Worm (Caenorhabditis elegans) whole organism, L4 larva: ENCODE data around the gene egl-21.

ENCODE experiments used
- D1046.2 ChIP-seq: fragments of 200-800 bp; sonication (Bioruptor generic); IDR thresholded peaks from 2 replicates; pipeline ENCODE4 v1.3.6; 2022; ENCODE audit warnings: missing genetic modification characterization, missing compliant biosample characterization
- F37D6.2 ChIP-seq: sonication (generic microtip); optimal IDR thresholded peaks from 2 replicates; lab custom pipeline; 2016; ENCODE audit warnings: mild to moderate bottlenecking, missing genetic modification characterization, missing compliant biosample characterization
- R02D3.7 ChIP-seq: fragments of 150-350 bp; sonication (generic microtip); optimal IDR thresholded peaks from 3 replicates; lab custom pipeline; 2014; ENCODE audit warnings: missing biosample characterization, missing genetic modification characterization
- T20F7.1 ChIP-seq: fragments of 200-800 bp; sonication (Bioruptor generic); optimal IDR thresholded peaks from 2 replicates; lab custom pipeline; 2018; ENCODE audit warnings: mild to moderate bottlenecking, missing genetic modification characterization, missing compliant biosample characterization
- T26A8.4 ChIP-seq: fragments of 200-800 bp; sonication (Bioruptor generic); IDR thresholded peaks from 2 replicates; pipeline ENCODE4 v1.3.6; 2022; ENCODE audit warnings: missing genetic modification characterization, missing compliant biosample characterization
- Y105C5A.15 ChIP-seq: fragments of 200-800 bp; sonication (Bioruptor generic); IDR thresholded peaks from 2 replicates; pipeline ENCODE4 v1.3.6; 2022; ENCODE audit warnings: missing genetic modification characterization, missing compliant biosample characterization
- aha-1 ChIP-seq: fragments of 150-350 bp; peaks from one replicate; lab custom pipeline; 2014; ENCODE audit warnings: missing biosample characterization, missing genetic modification characterization
- ama-1 ChIP-seq: fragments of 150-350 bp; optimal IDR thresholded peaks from 2 replicates; lab custom pipeline; 2014; ENCODE audit warnings: inconsistent platforms, mixed read lengths
- ceh-62 ChIP-seq: sonication (generic microtip); optimal IDR thresholded peaks from 2 replicates; lab custom pipeline; 2017; ENCODE audit warnings: missing biosample characterization, missing genetic modification characterization
- ceh-82 ChIP-seq: sonication (generic microtip); optimal IDR thresholded peaks from 2 replicates; lab custom pipeline; 2017; ENCODE audit warnings: missing biosample characterization, missing genetic modification characterization
- ces-1 ChIP-seq: fragments of 150-350 bp; sonication (generic microtip); optimal IDR thresholded peaks from 4 replicates; lab custom pipeline; 2014; ENCODE audit warnings: missing biosample characterization, missing genetic modification reagents, missing genetic modification characterization
- cey-2 ChIP-seq: sonication (generic microtip); optimal IDR thresholded peaks from 3 replicates; lab custom pipeline; 2017; ENCODE audit warnings: missing genetic modification characterization, mild to moderate bottlenecking, missing compliant biosample characterization, antibody characterized with exemption, borderline replicate concordance; ENCODE audit not compliant: insufficient read depth
- ctbp-1 ChIP-seq: fragments of 200-800 bp; sonication (Bioruptor generic); IDR thresholded peaks from 2 replicates; pipeline ENCODE4 v1.3.6; 2022; ENCODE audit warnings: missing genetic modification reagents, missing genetic modification characterization, missing compliant biosample characterization
- dmd-6 ChIP-seq: fragments of 200-800 bp; sonication (Bioruptor generic); IDR thresholded peaks from 2 replicates; pipeline ENCODE4 v1.3.6; 2022; ENCODE audit warnings: missing genetic modification reagents, missing genetic modification characterization, missing compliant biosample characterization
- duxl-1 ChIP-seq: sonication (generic microtip); optimal IDR thresholded peaks from 2 replicates; lab custom pipeline; 2016; ENCODE audit warnings: mild to moderate bottlenecking, missing genetic modification characterization, moderate library complexity, missing compliant biosample characterization; ENCODE audit not compliant: poor library complexity
- dve-1 ChIP-seq: sonication (generic microtip); optimal IDR thresholded peaks from 2 replicates; lab custom pipeline; 2017; ENCODE audit warnings: antibody characterized with exemption, mild to moderate bottlenecking, missing genetic modification characterization, missing compliant biosample characterization; ENCODE audit not compliant: insufficient read depth
- egl-27 ChIP-seq: sonication (generic microtip); optimal IDR thresholded peaks from 3 replicates; lab custom pipeline; 2017; ENCODE audit warnings: missing biosample characterization, missing genetic modification reagents, missing genetic modification characterization
- egl-43 ChIP-seq: fragments of 200-800 bp; sonication (Bioruptor generic); IDR thresholded peaks from 2 replicates; pipeline ENCODE4 v1.3.6; 2022; ENCODE audit warnings: missing genetic modification reagents, missing genetic modification characterization, missing compliant biosample characterization
- fkh-10 ChIP-seq: fragments of 150-350 bp; optimal IDR thresholded peaks from 2 replicates; lab custom pipeline; 2014; ENCODE audit warnings: missing biosample characterization, missing genetic modification reagents, missing genetic modification characterization
- hif-1 ChIP-seq, 2 experiments: sonication (generic microtip); optimal IDR thresholded peaks; 2 replicates each; lab custom pipeline; 2016 to 2017; ENCODE audit warnings: missing compliant biosample characterization in 2 of 2, missing genetic modification characterization in 2 of 2, missing genetic modification reagents in 2 of 2, missing genotype in 2 of 2, mild to moderate bottlenecking in 1 of 2
- hlh-30 ChIP-seq: sonication (generic microtip); optimal IDR thresholded peaks from 2 replicates; lab custom pipeline; 2017; ENCODE audit warnings: antibody characterized with exemption, mild to moderate bottlenecking, missing genetic modification characterization, missing compliant biosample characterization; ENCODE audit not compliant: insufficient read depth
- hmg-1.1 ChIP-seq: fragments of 200-800 bp; sonication (Bioruptor generic); IDR thresholded peaks from 2 replicates; pipeline ENCODE4 v1.3.6; 2022; ENCODE audit warnings: missing genetic modification reagents, missing genetic modification characterization, missing compliant biosample characterization
- lin-13 ChIP-seq: fragments of 150-350 bp; optimal IDR thresholded peaks from 2 replicates; lab custom pipeline; 2014; ENCODE audit warnings: missing biosample characterization, missing genetic modification reagents, missing genetic modification characterization
- lin-38 ChIP-seq: fragments of 200-800 bp; sonication (Bioruptor generic); IDR thresholded peaks from 2 replicates; pipeline ENCODE4 v1.3.6; 2022; ENCODE audit warnings: missing genetic modification reagents, missing genetic modification characterization, missing compliant biosample characterization
- lsy-2 ChIP-seq, 2 experiments: fragments of 150-350 bp in 1 of 2; sonication (generic microtip) in 1 of 2; optimal IDR thresholded peaks; 2 replicates each; lab custom pipeline; 2014 to 2017; ENCODE audit warnings: missing biosample characterization in 2 of 2, missing genetic modification characterization in 2 of 2
- mdt-29 ChIP-seq: fragments of 200-800 bp; sonication (Bioruptor generic); IDR thresholded peaks from 2 replicates; pipeline ENCODE4 v1.3.6; 2022; ENCODE audit warnings: missing genetic modification reagents, missing genetic modification characterization, missing compliant biosample characterization
- mep-1 ChIP-seq: fragments of 150-350 bp; sonication (generic microtip); optimal IDR thresholded peaks from 3 replicates; lab custom pipeline; 2014; ENCODE audit warnings: missing biosample characterization, missing genetic modification characterization
- nhr-111 ChIP-seq: fragments of 200-800 bp; sonication (Bioruptor generic); optimal IDR thresholded peaks from 2 replicates; lab custom pipeline; 2018; ENCODE audit warnings: mild to moderate bottlenecking, missing genetic modification characterization, missing compliant biosample characterization
- nhr-237 ChIP-seq: sonication (generic microtip); optimal IDR thresholded peaks from 2 replicates; lab custom pipeline; 2017; ENCODE audit warnings: missing biosample characterization, missing genetic modification characterization
- nhr-41 ChIP-seq: fragments of 200-800 bp; sonication (Bioruptor generic); IDR thresholded peaks from 2 replicates; pipeline ENCODE4 v1.3.6; 2022; ENCODE audit warnings: missing genetic modification reagents, missing genetic modification characterization, missing compliant biosample characterization
- nhr-48 ChIP-seq: sonication (generic microtip); optimal IDR thresholded peaks from 2 replicates; lab custom pipeline; 2016; ENCODE audit warnings: mild to moderate bottlenecking, missing genetic modification characterization, missing compliant biosample characterization
- nhr-76 ChIP-seq: fragments of 150-350 bp; optimal IDR thresholded peaks from 2 replicates; lab custom pipeline; 2014; ENCODE audit warnings: missing biosample characterization, missing genetic modification characterization
- pha-4 ChIP-seq, 2 experiments: fragments of 150-350 bp in 1 of 2; fragments of 200-800 bp in 1 of 2; sonication (Bioruptor generic) in 1 of 2; IDR thresholded peaks in 1 of 2; optimal IDR thresholded peaks in 1 of 2; 2 replicates each; pipeline versions ENCODE4 v1.3.6 to Lab custom; 2014 to 2022; ENCODE audit warnings: missing genetic modification characterization in 2 of 2, missing genetic modification reagents in 2 of 2, missing biosample characterization in 1 of 2, missing compliant biosample characterization in 1 of 2
- pqm-1 ChIP-seq: sonication (generic microtip); optimal IDR thresholded peaks from 2 replicates; lab custom pipeline; 2017; ENCODE audit warnings: missing biosample characterization, missing genetic modification characterization
- rbr-2 ChIP-seq: sonication (generic microtip); optimal IDR thresholded peaks from 2 replicates; lab custom pipeline; 2016; ENCODE audit warnings: missing genotype, missing genetic modification characterization, missing compliant biosample characterization
- saeg-2 ChIP-seq: fragments of 200-800 bp; sonication (Bioruptor generic); IDR thresholded peaks from 2 replicates; pipeline ENCODE4 v1.3.6; 2022; ENCODE audit warnings: missing genetic modification reagents, missing genetic modification characterization, missing compliant biosample characterization
- set-16 ChIP-seq: fragments of 200-800 bp; sonication (Bioruptor generic); IDR thresholded peaks from 2 replicates; pipeline ENCODE4 v1.3.6; 2022; ENCODE audit warnings: missing genetic modification reagents, missing genetic modification characterization, missing compliant biosample characterization
- snpc-4 ChIP-seq: fragments of 150-350 bp; optimal IDR thresholded peaks from 2 replicates; lab custom pipeline; 2014; ENCODE audit warnings: missing biosample characterization, missing genetic modification characterization
- spr-1 ChIP-seq: sonication (generic microtip); optimal IDR thresholded peaks from 2 replicates; lab custom pipeline; 2016; ENCODE audit warnings: mild to moderate bottlenecking, missing genetic modification characterization, missing compliant biosample characterization
- spr-3 ChIP-seq: fragments of 200-800 bp; sonication (Bioruptor generic); optimal IDR thresholded peaks from 2 replicates; lab custom pipeline; 2018; ENCODE audit warnings: mild to moderate bottlenecking, missing genetic modification characterization, missing compliant biosample characterization
- tag-97 ChIP-seq: fragments of 200-800 bp; sonication (Bioruptor generic); IDR thresholded peaks from 2 replicates; pipeline ENCODE4 v1.3.6; 2022; ENCODE audit warnings: missing genetic modification characterization, missing compliant biosample characterization
- tra-1 ChIP-seq: fragments of 200-800 bp; sonication (Bioruptor generic); IDR thresholded peaks from 2 replicates; pipeline ENCODE4 v1.3.6; 2022; ENCODE audit warnings: missing genetic modification reagents, missing genetic modification characterization, missing compliant biosample characterization
- unc-62 ChIP-seq, 3 experiments: fragments of 150-350 bp in 1 of 3; sonication (generic microtip); optimal IDR thresholded peaks in 2 of 3; peaks in 1 of 3; 1 replicate in 1 of 3; 2 replicates in 2 of 3; lab custom pipeline; 2014 to 2017; ENCODE audit warnings: missing biosample characterization in 3 of 3, missing genetic modification characterization in 3 of 3, missing genetic modification reagents in 3 of 3, missing genotype in 1 of 3
- zip-11 ChIP-seq: fragments of 200-800 bp; sonication (Bioruptor generic); IDR thresholded peaks from 2 replicates; pipeline ENCODE4 v1.3.6; 2022; ENCODE audit warnings: missing genetic modification characterization, missing compliant biosample characterization
- zip-2 ChIP-seq: fragments of 150-350 bp; optimal IDR thresholded peaks from 2 replicates; lab custom pipeline; 2014; ENCODE audit warnings: missing biosample characterization, missing genetic modification characterization

Gene egl-21

DNA sequence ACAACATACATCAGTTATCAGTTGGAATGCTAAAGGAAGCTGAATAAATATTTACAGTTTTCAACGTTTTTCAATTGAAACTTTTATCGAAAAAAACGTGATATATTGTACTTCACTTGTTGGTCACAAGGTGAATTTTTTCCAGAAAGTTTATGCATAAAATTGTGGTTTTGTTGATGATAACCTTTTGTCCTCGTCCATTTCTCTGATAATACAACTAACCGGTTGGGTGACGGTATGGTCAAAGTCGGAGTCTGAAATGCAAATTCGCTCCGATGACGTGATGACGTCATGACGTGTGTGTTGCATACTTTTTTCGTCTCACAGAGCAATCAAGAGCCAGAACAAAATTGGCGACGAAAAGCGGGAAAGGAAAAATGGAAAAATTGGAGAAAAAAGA is 29.8 kb upstream of the egl-21 start (continued):
- TF ChIP-seq mdt-29 (GFP tag; lab: Robert Waterston, UW) (peak; percentile 81), dve-1 (tag; lab: Kevin White, UChicago) (peak; percentile 89), pha-4 (GFP tag; IDR thresholded peaks at IDR 0.05; lab: Robert Waterston, UW) (peak; percentile 21; the same call in 1 of the 2 replicates), pha-4 (tag; optimal IDR thresholded peaks at IDR 0.05; lab: Kevin White, UChicago) (no peak), Y105C5A.15 (GFP tag; lab: Robert Waterston, UW) (no peak)

DNA sequence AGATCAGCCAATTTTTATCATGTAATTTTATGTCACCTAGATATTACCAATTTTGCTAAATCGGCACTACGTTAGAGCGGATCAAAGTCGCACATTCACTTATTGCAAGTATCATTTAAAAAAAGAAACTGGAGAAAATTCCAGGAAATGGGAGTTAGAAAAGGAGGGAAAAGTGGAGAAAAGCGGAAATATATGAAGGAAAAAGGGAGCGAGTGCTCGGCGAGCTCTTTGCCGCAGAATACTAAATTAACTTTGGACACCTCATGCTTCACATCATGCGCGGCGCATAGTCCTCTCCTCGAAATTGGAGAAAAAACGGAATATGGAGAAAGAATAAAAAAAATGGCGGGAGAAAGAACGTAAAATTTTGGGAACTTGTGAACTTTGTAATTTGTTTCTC is 25.9 kb upstream of the egl-21 start:
- TF ChIP-seq nhr-111 (GFP tag; lab: Kevin White, UChicago) (no peak), ceh-82 (no peak), saeg-2 (GFP tag; lab: Robert Waterston, UW) (no peak), duxl-1 (tag; lab: Kevin White, UChicago) (no peak), lin-13 (GFP tag; lab: Kevin White, UChicago) (no peak), ceh-62 (tag; lab: Kevin White, UChicago) (no peak), ces-1 (peak; percentile 65), pqm-1 (no peak), hlh-30 (peak; percentile 7), R02D3.7 (tag; lab: Kevin White, UChicago) (no peak), spr-1 (tag; lab: Kevin White, UChicago) (no peak), rbr-2 (tag; lab: Kevin White, UChicago) (no peak), lin-38 (GFP tag; lab: Robert Waterston, UW) (no peak), tag-97 (GFP tag; lab: Robert Waterston, UW) (no peak), nhr-41 (no peak), D1046.2 (no peak), dmd-6 (GFP tag; lab: Robert Waterston, UW) (peak; percentile 10; the same call in 1 of the 2 replicates), F37D6.2 (peak; percentile 11), snpc-4 (tag; lab: Kevin White, UChicago) (no peak), nhr-76 (tag; lab: Kevin White, UChicago) (no peak), unc-62 (GFP tag; optimal IDR thresholded peaks at IDR 0.05 in 1 of 2; lab: Kevin White, UChicago) (no peak), unc-62 (tag; optimal IDR thresholded peaks at IDR 0.05; lab: Kevin White, UChicago) (no peak), egl-27 (tag; lab: Kevin White, UChicago) (no peak), cey-2 (tag; lab: Kevin White, UChicago) (no peak), egl-43 (no peak), ctbp-1 (GFP tag; lab: Robert Waterston, UW) (peak; percentile 57), zip-2 (tag; lab: Kevin White, UChicago) (no peak), lsy-2 (tag; optimal IDR thresholded peaks at IDR 0.05; lab: Kevin White, UChicago) (peak in 1 of 2 experiments; percentile 44), fkh-10 (GFP tag; lab: Kevin White, UChicago) (peak; percentile 83), T26A8.4 (no peak), mdt-29 (GFP tag; lab: Robert Waterston, UW) (no peak), hmg-1.1 (GFP tag; lab: Robert Waterston, UW) (no peak), hif-1 (tag; optimal IDR thresholded peaks at IDR 0.05; lab: Kevin White, UChicago) (no peak), mep-1 (tag; lab: Kevin White, UChicago) (peak; percentile 13), nhr-48 (tag; lab: Kevin White, UChicago) (no peak), tra-1 (GFP tag; lab: Robert Waterston, UW) (no peak), T20F7.1 (GFP tag; lab: Kevin White, UChicago) (no peak), spr-3 (GFP tag; lab: Kevin White, UChicago) (no peak), set-16 (GFP tag; lab: Robert Waterston, UW) (no peak), ama-1 (no peak), zip-11 (GFP tag; lab: Robert Waterston, UW) (no peak), aha-1 (tag; lab: Kevin White, UChicago) (peak; percentile 74), nhr-237 (no peak)
- TF ChIP-seq, all 104 proteins: peak for 9
